Fruit fly (Drosophila melanogaster) whole organism, adult: Measurements from ENCODE around the gene CG15547.

Experiments
- CG12768 ChIP-seq: fragments of 200-800 bp; sonication (Bioruptor generic); optimal IDR thresholded peaks from 2 replicates; lab custom pipeline; 2017; ENCODE audit warnings: missing biosample characterization, missing genetic modification characterization, mild to moderate bottlenecking, moderate library complexity, missing genetic modification reagents
- CG14711 ChIP-seq: fragments of 200-800 bp; sonication (Bioruptor generic); optimal IDR thresholded peaks from 2 replicates; lab custom pipeline; 2018; ENCODE audit warnings: missing biosample characterization, mild to moderate bottlenecking, missing genetic modification characterization, moderate library complexity
- CG1620 ChIP-seq: fragments of 200-800 bp; sonication (Bioruptor generic); optimal IDR thresholded peaks from 2 replicates; lab custom pipeline; 2016; ENCODE audit warnings: missing biosample characterization, missing genetic modification characterization
- CG7101 ChIP-seq: fragments of 200-800 bp; sonication (Bioruptor generic); optimal IDR thresholded peaks from 2 replicates; lab custom pipeline; 2018; ENCODE audit warnings: missing biosample characterization, mild to moderate bottlenecking, missing genetic modification characterization, moderate library complexity
- kay ChIP-seq: fragments of 200-800 bp; sonication (Bioruptor generic); peaks from one replicate; lab custom pipeline; 2016; ENCODE audit warnings: missing biosample characterization, missing genetic modification characterization, borderline replicate concordance
- pad ChIP-seq: fragments of 200-800 bp; sonication (Bioruptor generic); optimal IDR thresholded peaks from 3 replicates; lab custom pipeline; 2017; ENCODE audit warnings: missing biosample characterization, missing genetic modification characterization, mild to moderate bottlenecking, moderate library complexity, missing genetic modification reagents
- tj ChIP-seq: fragments of 200-800 bp; sonication (Bioruptor generic); optimal IDR thresholded peaks from 3 replicates; lab custom pipeline; 2017; ENCODE audit warnings: missing biosample characterization, mild to moderate bottlenecking, missing genetic modification characterization, moderate library complexity

DNA sequence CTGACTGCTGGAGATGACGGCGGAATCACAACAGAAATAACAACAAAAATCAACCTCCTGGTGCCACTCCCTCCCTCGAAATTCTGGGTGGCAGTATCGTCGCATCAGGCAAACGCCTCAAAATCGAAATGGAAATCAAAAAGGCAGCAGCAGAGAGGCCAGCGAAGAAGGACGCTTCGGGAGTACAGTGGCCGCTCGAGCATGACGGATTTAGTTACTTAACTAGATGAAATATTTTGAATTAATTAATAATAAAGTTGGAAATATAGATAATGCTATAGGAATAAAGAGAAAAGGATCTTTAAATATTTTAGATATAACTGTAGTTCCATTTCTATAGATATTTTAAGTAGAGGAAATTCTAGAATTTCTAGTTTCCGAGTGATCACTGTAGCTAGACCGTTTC is 17.9 kb downstream of the CG15547 start:
- TF ChIP-seq CG1620 (GFP tag; lab: Kevin White, UChicago) (no peak), pad (GFP tag; lab: Kevin White, UChicago) (no peak), kay (GFP tag; lab: Kevin White, UChicago) (no peak), CG12768 (GFP tag; lab: Kevin White, UChicago) (no peak), CG7101 (tag; lab: Kevin White, UChicago) (no peak), tj (GFP tag; lab: Kevin White, UChicago) (no peak), CG14711 (tag; lab: Kevin White, UChicago) (no peak)
